Fruit fly (Drosophila melanogaster): ENCODE measurements around the gene Vps16A.
A peak's percentile ranks its signal among the peaks of the same experiment; 100 is the strongest.

Gene Vps16A

dm6 chr3R:9227330-9227729 is 39.5 kb upstream of the Vps16A start (continued):
- TF ChIP-seq CG17359 (tag; optimal IDR thresholded peaks at IDR 0.05) (peak; percentile 74), zf30C (GFP tag; optimal IDR thresholded peaks at IDR 0.05) (no peak), crp (GFP tag; optimal IDR thresholded peaks at IDR 0.05) (peak in 1 of 2 experiments; percentile 23), stwl (tag; optimal IDR thresholded peaks at IDR 0.05) (no peak), CG8924 (tag; optimal IDR thresholded peaks at IDR 0.05) (peak; percentile 77), CG12659 (GFP tag; optimal IDR thresholded peaks at IDR 0.05) (peak; percentile 71), CG4360 (GFP tag; IDR thresholded peaks at IDR 0.05) (no peak), CG31441 (GFP tag; IDR thresholded peaks at IDR 0.05) (peak; percentile 83), CG6683 (GFP tag; optimal IDR thresholded peaks at IDR 0.05) (peak; percentile 51), CG6689 (GFP tag; IDR thresholded peaks at IDR 0.05) (peak; percentile 85), CG12219 (GFP tag; optimal IDR thresholded peaks at IDR 0.05) (peak; percentile 28), al (GFP tag; IDR thresholded peaks at IDR 0.05) (peak; percentile 88), CG4820 (GFP tag; optimal IDR thresholded peaks at IDR 0.05) (peak; percentile 43), CG34224 (GFP tag; IDR thresholded peaks at IDR 0.05; ENCODE audit: partially characterized antibody) (no peak), fd102C (GFP tag; optimal IDR thresholded peaks at IDR 0.05) (no peak), CG18476 (GFP tag; optimal IDR thresholded peaks at IDR 0.05) (no peak), Sox100B (GFP tag; optimal IDR thresholded peaks at IDR 0.05) (peak; percentile 80), CG1603 (tag; optimal IDR thresholded peaks at IDR 0.05) (peak; percentile 8), CG14710 (tag; optimal IDR thresholded peaks at IDR 0.05) (peak; percentile 17), CG3847 (GFP tag; IDR thresholded peaks at IDR 0.05) (peak; percentile 71), Kr (GFP tag; optimal IDR thresholded peaks at IDR 0.05) (no peak), Bgb (GFP tag; IDR thresholded peaks at IDR 0.05; ENCODE audit: partially characterized antibody) (no peak), CG14441 (GFP tag; IDR thresholded peaks at IDR 0.05) (peak; percentile 85), D (optimal IDR thresholded peaks at IDR 0.05) (no peak), D (GFP tag; optimal IDR thresholded peaks at IDR 0.05) (peak; percentile 6), dimm (GFP tag; IDR thresholded peaks at IDR 0.05) (0 out of 2 replicates have a peak, but pooled peaks have one; percentile 16), Abd-B (GFP tag; optimal IDR thresholded peaks at IDR 0.05) (peak; percentile 55), Eip74EF (GFP tag; optimal IDR thresholded peaks at IDR 0.05) (peak in 1 of 2 experiments; percentile 13), peb (GFP tag; IDR thresholded peaks at IDR 0.05) (no peak), CG11723 (GFP tag; optimal IDR thresholded peaks at IDR 0.05) (peak; percentile 31), slbo (GFP tag; IDR thresholded peaks at IDR 0.05) (peak; percentile 90), CkIIα-i1 (GFP tag; IDR thresholded peaks at IDR 0.05) (0 out of 2 replicates have a peak, but pooled peaks have one; percentile 56), ci (GFP tag; IDR thresholded peaks at IDR 0.05) (peak; percentile 38; the same call in 2 of the 3 replicates), CG11247 (GFP tag; IDR thresholded peaks at IDR 0.05) (peak; percentile 68), sisA (GFP tag; IDR thresholded peaks at IDR 0.05) (peak; percentile 72), esg (GFP tag; conservative IDR thresholded peaks at IDR 0.05) (peak; percentile 75), Nf-YA (GFP tag; IDR thresholded peaks at IDR 0.05) (peak; percentile 49; the same call in 1 of the 2 replicates), CG12391 (tag; optimal IDR thresholded peaks at IDR 0.05) (peak; percentile 75), CG17829 (tag; optimal IDR thresholded peaks at IDR 0.05) (peak; percentile 18), dmrt99B (tag; optimal IDR thresholded peaks at IDR 0.05) (peak; percentile 84), gsb (GFP tag; IDR thresholded peaks at IDR 0.05) (peak; percentile 61), Optix (GFP tag; IDR thresholded peaks at IDR 0.05) (peak; percentile 52; the same call in 1 of the 3 replicates), Dip2 (GFP tag; IDR thresholded peaks at IDR 0.05) (0 out of 2 replicates have a peak, but pooled peaks have one; percentile 34), CG31224 (GFP tag; IDR thresholded peaks at IDR 0.05) (peak; percentile 77), abd-A (tag; optimal IDR thresholded peaks at IDR 0.05) (no peak), CG9437 (GFP tag; optimal IDR thresholded peaks at IDR 0.05) (peak; percentile 44), CG2678 (tag; optimal IDR thresholded peaks at IDR 0.05) (peak; percentile 86), seq (GFP tag; IDR thresholded peaks at IDR 0.05) (peak; percentile 71), jing (GFP tag; optimal IDR thresholded peaks at IDR 0.05) (peak; percentile 53), fd96Cb (tag; optimal IDR thresholded peaks at IDR 0.05) (peak; percentile 75)
